Fruit fly (Drosophila melanogaster): ENCODE data around the gene CG34273.
A peak's percentile ranks its signal among the peaks of the same experiment; 100 is the strongest.

The CG34273 gene

DNA sequence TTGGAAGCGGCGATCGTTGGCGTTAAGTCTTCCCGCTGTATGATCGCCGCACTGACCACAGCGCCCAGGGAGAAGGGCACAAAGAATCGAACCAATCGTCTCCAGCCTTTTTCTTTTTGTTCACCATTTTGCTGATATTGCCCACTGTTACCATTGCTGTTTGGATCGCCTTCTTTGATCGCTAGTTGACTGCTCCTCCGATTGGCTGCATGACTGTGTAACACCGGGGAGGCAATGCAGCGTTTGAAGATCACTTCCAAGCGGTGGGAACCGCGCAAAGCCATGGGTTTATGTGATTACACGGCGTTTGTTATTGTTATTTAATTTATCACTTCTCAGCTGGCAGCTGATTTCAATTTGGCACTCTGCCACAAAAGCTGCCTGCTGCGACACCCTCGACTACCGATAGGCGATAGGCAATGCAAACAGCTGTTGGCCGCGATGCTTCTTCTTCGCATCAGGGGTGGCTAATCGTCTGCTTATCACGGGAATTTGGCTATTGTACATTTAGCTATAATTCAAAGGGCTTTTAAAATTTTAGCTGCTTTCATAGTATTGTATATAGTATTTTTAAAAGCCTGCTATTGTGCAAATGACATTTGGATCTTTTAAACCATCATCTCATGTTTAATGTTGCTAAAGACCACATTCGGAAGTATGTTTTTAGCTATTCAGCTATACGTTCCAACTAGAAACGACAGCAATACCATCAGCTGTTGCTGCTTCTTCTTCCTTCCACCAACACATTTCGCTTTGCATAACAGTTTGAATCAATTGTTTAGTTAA, 5.5 kb upstream of the CG34273 start, which contains the start of the genes HtrA2 and mRpL11 (continued):
- TF ChIP-seq Camta (GFP tag; optimal IDR thresholded peaks at IDR 0.05) (peak; percentile 59), hkb (optimal IDR thresholded peaks at IDR 0.05) (peak; percentile 22), hkb (GFP tag; IDR thresholded peaks at IDR 0.05) (no peak), Usf (GFP tag; optimal IDR thresholded peaks at IDR 0.05) (peak; percentile 50), pzg (GFP tag; optimal IDR thresholded peaks at IDR 0.05) (peak; percentile 89), psq (GFP tag; optimal IDR thresholded peaks at IDR 0.05) (peak; percentile 38), Sox100B (GFP tag; optimal IDR thresholded peaks at IDR 0.05) (peak; percentile 42), CoRest (tag; optimal IDR thresholded peaks at IDR 0.05) (peak; percentile 75), tin (GFP tag; optimal IDR thresholded peaks at IDR 0.05) (peak; percentile 43), lola (GFP tag; optimal IDR thresholded peaks at IDR 0.05) (peak in 1 of 3 experiments; percentile 66), ara (GFP tag; IDR thresholded peaks at IDR 0.05) (no peak), corto (GFP tag; optimal IDR thresholded peaks at IDR 0.05) (no peak), CG13894 (tag; optimal IDR thresholded peaks at IDR 0.05) (no peak), ssp (GFP tag; IDR thresholded peaks at IDR 0.05) (peak; percentile 51; the same call in 1 of the 2 replicates), Taf1 (GFP tag; IDR thresholded peaks at IDR 0.05) (peak; percentile 22; the same call in 1 of the 2 replicates), az2 (GFP tag; optimal IDR thresholded peaks at IDR 0.05) (peak; percentile 33), phol (tag; optimal IDR thresholded peaks at IDR 0.05) (peak; percentile 68), CG17385 (GFP tag; optimal IDR thresholded peaks at IDR 0.05) (peak; percentile 100), E2f2 (GFP tag; IDR thresholded peaks at IDR 0.05) (peak; percentile 58), gcm2 (GFP tag; optimal IDR thresholded peaks at IDR 0.05) (peak; percentile 15), Gug (GFP tag; IDR thresholded peaks at IDR 0.05) (peak; percentile 53; the same call in 1 of the 4 replicates), bigmax (GFP tag; optimal IDR thresholded peaks at IDR 0.05) (no peak), Adf1 (GFP tag; IDR thresholded peaks at IDR 0.05) (no peak), CG14441 (GFP tag; IDR thresholded peaks at IDR 0.05) (peak; percentile 40; the same call in 1 of the 2 replicates), salm (tag; optimal IDR thresholded peaks at IDR 0.05) (no peak), Doc2 (GFP tag; IDR thresholded peaks at IDR 0.05) (no peak), Ets97D (GFP tag; optimal IDR thresholded peaks at IDR 0.05) (peak; percentile 73), Tbp (GFP tag; optimal IDR thresholded peaks at IDR 0.05) (peak; percentile 84), her (GFP tag; optimal IDR thresholded peaks at IDR 0.05) (peak; percentile 51), luna (GFP tag; optimal IDR thresholded peaks at IDR 0.05) (peak; percentile 48), CG12391 (tag; optimal IDR thresholded peaks at IDR 0.05) (peak; percentile 77), CG10147 (GFP tag; optimal IDR thresholded peaks at IDR 0.05) (peak; percentile 30), H15 (GFP tag; IDR thresholded peaks at IDR 0.05) (no peak), CG8944 (GFP tag; optimal IDR thresholded peaks at IDR 0.05) (peak; percentile 46), pho (GFP tag; optimal IDR thresholded peaks at IDR 0.05) (peak; percentile 65), CG9727 (GFP tag; optimal IDR thresholded peaks at IDR 0.05) (peak; percentile 57), HLH3B (GFP tag; IDR thresholded peaks at IDR 0.05) (peak; percentile 23; the same call in 1 of the 2 replicates), CG4424 (GFP tag; optimal IDR thresholded peaks at IDR 0.05) (peak; percentile 17), Mes4 (GFP tag; optimal IDR thresholded peaks at IDR 0.05) (peak; percentile 62), Vsx1 (GFP tag; optimal IDR thresholded peaks at IDR 0.05) (peak; percentile 34), CG9797 (GFP tag; optimal IDR thresholded peaks at IDR 0.05) (peak; percentile 31), scrt (GFP tag; optimal IDR thresholded peaks at IDR 0.05) (peak; percentile 31), zen2 (GFP tag; IDR thresholded peaks at IDR 0.05; ENCODE audit: partially characterized antibody) (peak; percentile 46; the same call in 1 of the 3 replicates), Med (GFP tag) (peak; percentile 88), Ssrp (tag; optimal IDR thresholded peaks at IDR 0.05) (peak; percentile 54), sug (tag; optimal IDR thresholded peaks at IDR 0.05) (peak; percentile 79), CG8281 (tag; optimal IDR thresholded peaks at IDR 0.05) (peak; percentile 1), Awh (GFP tag; IDR thresholded peaks at IDR 0.05) (no peak), aop (GFP tag; IDR thresholded peaks at IDR 0.05) (no peak), jumu (GFP tag; optimal IDR thresholded peaks at IDR 0.05) (no peak)
